Worm (Caenorhabditis elegans): ENCODE data around the gene C04G6.2.

C04G6.2 gene

DNA sequence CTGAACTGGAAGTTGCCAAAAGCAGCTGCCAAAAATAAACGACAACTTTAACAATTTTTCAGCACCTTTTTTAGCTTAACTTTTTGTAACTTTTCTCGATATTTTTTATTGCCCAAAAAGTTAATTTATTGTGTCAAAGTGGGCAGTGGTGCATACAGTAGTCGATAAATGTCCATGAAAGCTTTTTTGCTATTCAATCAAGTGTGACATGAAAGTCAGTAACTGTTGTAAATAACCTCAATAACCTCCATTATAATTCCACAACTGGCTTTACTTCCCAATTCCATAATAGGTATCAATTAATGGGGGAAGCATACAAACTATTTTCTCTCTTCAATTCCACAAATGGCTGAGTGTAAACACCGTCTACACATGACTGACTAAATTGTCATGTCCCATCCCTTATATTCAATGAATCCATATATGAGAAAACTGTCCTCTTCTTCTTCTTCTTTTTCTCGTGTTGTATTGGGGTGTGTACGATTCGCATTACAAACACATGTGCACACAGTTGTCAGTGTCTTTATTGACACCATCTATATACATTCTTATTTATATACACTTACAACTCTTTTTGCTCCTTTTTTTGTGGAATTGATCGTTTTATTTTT, 44.7 kb upstream of the C04G6.2 start:
- TF ChIP-seq ceh-40 (GFP tag; IDR thresholded peaks at IDR 0.05), result no peak
- TF ChIP-seq lsy-27 (tag; optimal IDR thresholded peaks at IDR 0.05; ENCODE audit: borderline replicate concordance, insufficient read depth), result no peak
- no peak for TF ChIP-seq zfh-2 (GFP tag; conservative IDR thresholded peaks at IDR 0.05)
- TF ChIP-seq C06A6.2 (GFP tag; conservative IDR thresholded peaks at IDR 0.05), result no peak
- no peak for TF ChIP-seq ztf-6 (GFP tag; IDR thresholded peaks at IDR 0.05)
- no peak for TF ChIP-seq nfya-1 (tag; optimal IDR thresholded peaks at IDR 0.05; ENCODE audit: borderline replicate concordance, insufficient read depth)
- no peak for TF ChIP-seq rcor-1 (GFP tag; IDR thresholded peaks at IDR 0.05)
- no peak for TF ChIP-seq Y67H2A.10 (GFP tag; conservative IDR thresholded peaks at IDR 0.05)
- no peak for TF ChIP-seq somi-1 (GFP tag; optimal IDR thresholded peaks at IDR 0.05)
- TF ChIP-seq nfyb-1 (GFP tag; IDR thresholded peaks at IDR 0.05), result no peak
- TF ChIP-seq B0035.1 (tag; optimal IDR thresholded peaks at IDR 0.05), result no peak
- TF ChIP-seq ztf-18 (tag; optimal IDR thresholded peaks at IDR 0.05), result no peak
- TF ChIP-seq T07F8.4 (tag; optimal IDR thresholded peaks at IDR 0.05), result no peak
- no peak for TF ChIP-seq die-1 (tag; optimal IDR thresholded peaks at IDR 0.05)
- no peak for TF ChIP-seq attf-6 (GFP tag; IDR thresholded peaks at IDR 0.05)
- TF ChIP-seq ztf-26 (tag; optimal IDR thresholded peaks at IDR 0.05), result no peak

DNA sequence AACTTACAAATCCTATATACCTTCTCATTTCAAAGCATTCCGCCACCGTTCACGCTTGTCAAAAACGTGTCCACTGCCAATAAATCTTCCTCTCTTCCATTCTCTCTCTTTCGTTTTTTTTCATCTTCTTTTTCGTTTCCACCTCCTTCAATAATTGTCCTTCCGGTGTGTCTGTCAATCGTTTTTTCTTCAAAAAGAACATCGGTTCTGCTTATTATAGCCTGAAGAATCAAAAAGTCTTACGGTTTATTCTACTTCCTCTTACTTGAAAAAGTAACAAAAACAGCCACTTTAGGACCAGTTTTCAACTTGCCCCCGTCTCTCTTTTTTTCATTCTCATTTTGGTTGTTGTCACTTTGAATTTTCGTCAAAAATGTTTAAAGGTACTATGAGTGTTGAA, 43.8 kb upstream of the C04G6.2 start:
- TF ChIP-seq ceh-27 (GFP tag; optimal IDR thresholded peaks at IDR 0.05), result peak; percentile 47
- peak; percentile 37 for TF ChIP-seq unc-62 (GFP tag; optimal IDR thresholded peaks at IDR 0.05)
- TF ChIP-seq snpc-4 (GFP tag; optimal IDR thresholded peaks at IDR 0.05), result no peak
- no peak for TF ChIP-seq snpc-4 (tag; optimal IDR thresholded peaks at IDR 0.05)
- peak; percentile 45 for TF ChIP-seq lin-40 (tag; optimal IDR thresholded peaks at IDR 0.05)
- no peak for TF ChIP-seq F52B5.7 (tag; optimal IDR thresholded peaks at IDR 0.05)

DNA sequence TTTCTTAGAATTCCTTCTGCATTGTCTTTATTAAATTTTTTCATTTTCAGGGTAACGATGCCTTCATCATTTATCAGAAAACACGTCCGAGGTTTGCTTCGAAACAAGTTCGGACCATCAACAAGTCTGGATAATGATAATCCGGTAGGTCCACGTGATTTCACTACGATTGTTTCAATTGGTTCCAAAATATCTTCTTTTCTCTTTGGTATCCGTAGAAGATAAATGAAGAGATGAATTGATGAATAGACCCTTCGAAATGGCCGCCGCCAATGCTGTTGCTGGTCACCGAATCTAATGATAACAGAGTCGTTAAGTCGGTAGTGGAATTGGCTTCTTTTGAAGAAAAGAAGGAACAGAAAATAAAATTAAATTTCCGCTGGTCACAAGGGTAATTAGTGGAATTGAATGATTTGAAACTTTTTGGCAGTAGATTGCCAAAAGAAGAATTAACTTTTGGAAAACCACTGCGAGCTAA, 43.1 kb upstream of the C04G6.2 start, which contains the start of gene F33G12.6:
Gene F33G12.6 (plus strand): TSS at position 51 of the 478 bp plus-strand sequence.
- TF ChIP-seq madf-6 (GFP tag; IDR thresholded peaks at IDR 0.05) (no peak), F39B2.1 (GFP tag; IDR thresholded peaks at IDR 0.05) (no peak), akir-1 (GFP tag; optimal IDR thresholded peaks at IDR 0.05) (no peak), F57A8.1 (GFP tag; optimal IDR thresholded peaks at IDR 0.05) (no peak), F10E7.11 (tag; optimal IDR thresholded peaks at IDR 0.05) (no peak)

- TF ChIP-seq attf-3 (GFP tag; conservative IDR thresholded peaks at IDR 0.05), result no peak
- no peak for TF ChIP-seq snpc-1.1 (tag; optimal IDR thresholded peaks at IDR 0.05; ENCODE audit: insufficient read depth)
- TF ChIP-seq ztf-22 (GFP tag; optimal IDR thresholded peaks at IDR 0.05), result no peak
- no peak for TF ChIP-seq C17E4.6 (GFP tag; IDR thresholded peaks at IDR 0.05)
- TF ChIP-seq Y79H2A.3 (GFP tag; conservative IDR thresholded peaks at IDR 0.05), result no peak
- TF ChIP-seq rpc-1 (optimal IDR thresholded peaks at IDR 0.05), result no peak
- no peak for TF ChIP-seq rpc-1 (tag; optimal IDR thresholded peaks at IDR 0.05)
- TF ChIP-seq akir-1 (GFP tag; optimal IDR thresholded peaks at IDR 0.05), result no peak
- no peak for TF ChIP-seq lsl-1 (GFP tag; optimal IDR thresholded peaks at IDR 0.05)
- no peak for TF ChIP-seq egl-18 (GFP tag; IDR thresholded peaks at IDR 0.05)
- no peak for TF ChIP-seq Y53G8AR.9 (GFP tag; conservative IDR thresholded peaks at IDR 0.05)
- no peak for TF ChIP-seq madf-8 (GFP tag; conservative IDR thresholded peaks at IDR 0.05)
- no peak for TF ChIP-seq sdz-38 (tag; optimal IDR thresholded peaks at IDR 0.05)
- TF ChIP-seq tlf-1 (GFP tag; optimal IDR thresholded peaks at IDR 0.05), result no peak
- TF ChIP-seq unc-62 (GFP tag; optimal IDR thresholded peaks at IDR 0.05), result no peak
- TF ChIP-seq mxl-1 (tag; optimal IDR thresholded peaks at IDR 0.05), result no peak
- TF ChIP-seq ceh-27 (GFP tag; optimal IDR thresholded peaks at IDR 0.05), result no peak
- no peak for TF ChIP-seq Y95B8A.8 (GFP tag; IDR thresholded peaks at IDR 0.05)
- no peak for TF ChIP-seq F49E8.2 (tag; optimal IDR thresholded peaks at IDR 0.05; ENCODE audit: insufficient read depth)
- TF ChIP-seq nhr-27 (tag; optimal IDR thresholded peaks at IDR 0.05), result no peak
Observed at ce11 chrII:5050776-5051175, 42.3 kb upstream of the C04G6.2 start.

Data from whole organism, young adult.